Fruit fly (Drosophila melanogaster) whole organism, embryonic: Measurements from ENCODE around the gene CG14971.

Source experiments
- Abd-B ChIP-seq: fragments of 200-800 bp; sonication (Bioruptor generic); optimal IDR thresholded peaks from 2 replicates; lab custom pipeline; 2018; ENCODE audit warnings: missing biosample characterization, mild to moderate bottlenecking, missing genetic modification characterization, moderate library complexity
- Adf1 ChIP-seq: fragments of 200-800 bp; sonication (Bioruptor generic); IDR thresholded peaks from 2 replicates; pipeline ENCODE4 v1.3.6; 2022; ENCODE audit warnings: missing biosample characterization, missing genetic modification characterization
- B-H2 ChIP-seq: fragments of 200-800 bp; sonication (Bioruptor generic); optimal IDR thresholded peaks from 2 replicates; lab custom pipeline; 2018; ENCODE audit warnings: missing biosample characterization, mild to moderate bottlenecking, missing genetic modification characterization
- BEAF-32 ChIP-seq: fragments of 200-800 bp; sonication (Bioruptor generic); optimal IDR thresholded peaks from 3 replicates; lab custom pipeline; 2017; ENCODE audit warnings: missing biosample characterization, missing genetic modification characterization, mild to moderate bottlenecking, moderate library complexity, missing genetic modification reagents
- Bgb ChIP-seq: fragments of 200-800 bp; sonication (Bioruptor generic); IDR thresholded peaks from 2 replicates; pipeline ENCODE4 v1.3.6; 2022; ENCODE audit warnings: missing biosample characterization, missing genetic modification characterization; ENCODE audit not compliant: partially characterized antibody
- CG10431 ChIP-seq: fragments of 200-800 bp; sonication (Bioruptor generic); optimal IDR thresholded peaks from 3 replicates; lab custom pipeline; 2018; ENCODE audit warnings: missing biosample characterization, mild to moderate bottlenecking, missing genetic modification characterization
- CG11247 ChIP-seq: fragments of 200-800 bp; sonication (Bioruptor generic); IDR thresholded peaks from 2 replicates; pipeline ENCODE4 v1.3.6; 2022; ENCODE audit warnings: missing biosample characterization, missing genetic modification characterization
- CG11504 ChIP-seq: fragments of 200-800 bp; sonication (Bioruptor generic); optimal IDR thresholded peaks from 3 replicates; lab custom pipeline; 2019; ENCODE audit warnings: missing biosample characterization, mild to moderate bottlenecking, missing genetic modification characterization, moderate library complexity
- CG11560 ChIP-seq: fragments of 200-800 bp; sonication (Bioruptor generic); IDR thresholded peaks from 3 replicates; pipeline ENCODE4 v1.3.6; 2022; ENCODE audit warnings: missing biosample characterization, missing genetic modification characterization
- CG12659 ChIP-seq: fragments of 200-800 bp; sonication (Bioruptor generic); optimal IDR thresholded peaks from 3 replicates; lab custom pipeline; 2017; ENCODE audit warnings: mild to moderate bottlenecking, missing biosample characterization, missing genetic modification reagents, missing genetic modification characterization
- CG12942 ChIP-seq: fragments of 200-800 bp; sonication (Bioruptor generic); optimal IDR thresholded peaks from 3 replicates; lab custom pipeline; 2016; ENCODE audit warnings: missing biosample characterization, missing genetic modification characterization
- CG13775 ChIP-seq: fragments of 200-800 bp; sonication (Bioruptor generic); optimal IDR thresholded peaks from 3 replicates; lab custom pipeline; 2017; ENCODE audit warnings: missing biosample characterization, mild to moderate bottlenecking, missing genetic modification characterization
- CG14014 ChIP-seq: fragments of 200-800 bp; sonication (Bioruptor generic); IDR thresholded peaks from 2 replicates; pipeline ENCODE4 v1.3.6; 2022; ENCODE audit warnings: missing biosample characterization, missing genetic modification characterization
- CG15073 ChIP-seq: fragments of 200-800 bp; sonication (Bioruptor generic); optimal IDR thresholded peaks from 2 replicates; lab custom pipeline; 2016; ENCODE audit warnings: missing biosample characterization, missing genetic modification characterization
- CG15269 ChIP-seq: fragments of 200-800 bp; sonication (Bioruptor generic); optimal IDR thresholded peaks from 2 replicates; lab custom pipeline; 2018; ENCODE audit warnings: missing biosample characterization, mild to moderate bottlenecking, missing genetic modification characterization, moderate library complexity
- CG15514 ChIP-seq: fragments of 200-800 bp; sonication (Bioruptor generic); optimal IDR thresholded peaks from 3 replicates; lab custom pipeline; 2017; ENCODE audit warnings: missing biosample characterization, missing genetic modification characterization, mild to moderate bottlenecking, moderate library complexity, missing genetic modification reagents
- CG15601 ChIP-seq: fragments of 200-800 bp; sonication (Bioruptor generic); optimal IDR thresholded peaks from 3 replicates; lab custom pipeline; 2019; ENCODE audit warnings: missing biosample characterization, mild to moderate bottlenecking, missing genetic modification characterization, moderate library complexity
- CG16813 ChIP-seq: fragments of 200-800 bp; sonication (Bioruptor generic); IDR thresholded peaks from 3 replicates; pipeline ENCODE4 v1.3.6; 2022; ENCODE audit warnings: missing biosample characterization, missing genetic modification characterization; ENCODE audit not compliant: partially characterized antibody
- CG17186 ChIP-seq: fragments of 200-800 bp; sonication (Bioruptor generic); optimal IDR thresholded peaks from 3 replicates; lab custom pipeline; 2017; ENCODE audit warnings: missing biosample characterization, missing genetic modification reagents, missing genetic modification characterization
- CG17829 ChIP-seq: fragments of 200-800 bp; optimal IDR thresholded peaks from 2 replicates; lab custom pipeline; 2019; ENCODE audit warnings: missing biosample characterization, mild to moderate bottlenecking, missing genetic modification characterization, moderate library complexity
- CG1832 ChIP-seq: fragments of 200-800 bp; sonication (Bioruptor generic); optimal IDR thresholded peaks from 2 replicates; lab custom pipeline; 2017; ENCODE audit warnings: missing biosample characterization, mild to moderate bottlenecking, missing genetic modification characterization, inconsistent platforms
- CG2712 ChIP-seq: fragments of 200-800 bp; optimal IDR thresholded peaks from 3 replicates; lab custom pipeline; 2019; ENCODE audit warnings: missing biosample characterization, mild to moderate bottlenecking, missing genetic modification characterization, moderate library complexity
- CG3163 ChIP-seq: fragments of 200-800 bp; sonication (Bioruptor generic); optimal IDR thresholded peaks from 3 replicates; lab custom pipeline; 2016; ENCODE audit warnings: missing biosample characterization, missing genetic modification characterization
- CG9797 ChIP-seq: fragments of 200-800 bp; sonication (Bioruptor generic); optimal IDR thresholded peaks from 3 replicates; lab custom pipeline; 2018; ENCODE audit warnings: missing biosample characterization, mild to moderate bottlenecking, missing genetic modification characterization
- CG9932 ChIP-seq: fragments of 200-800 bp; sonication (Bioruptor generic); IDR thresholded peaks from 2 replicates; pipeline ENCODE4 v1.3.6; 2022; ENCODE audit warnings: missing biosample characterization, missing genetic modification characterization
- CTCF ChIP-seq: fragments of 200-800 bp; sonication (Bioruptor generic); optimal IDR thresholded peaks from 2 replicates; lab custom pipeline; 2017; ENCODE audit warnings: missing biosample characterization, mild to moderate bottlenecking, missing genetic modification characterization, moderate library complexity
- CoRest ChIP-seq: fragments of 200-800 bp; sonication (Bioruptor generic); optimal IDR thresholded peaks from 3 replicates; lab custom pipeline; 2018; ENCODE audit warnings: missing biosample characterization, mild to moderate bottlenecking, missing genetic modification characterization, moderate library complexity
- Hey ChIP-seq: fragments of 200-800 bp; sonication (Bioruptor generic); optimal IDR thresholded peaks from 3 replicates; lab custom pipeline; 2018; ENCODE audit warnings: missing biosample characterization, mild to moderate bottlenecking, missing genetic modification characterization
- MESR4 ChIP-seq: fragments of 200-800 bp; sonication (Bioruptor generic); optimal IDR thresholded peaks from 2 replicates; lab custom pipeline; 2018; ENCODE audit warnings: missing biosample characterization, mild to moderate bottlenecking, missing genetic modification characterization, moderate library complexity
- Mes4 ChIP-seq: fragments of 200-800 bp; sonication (Bioruptor generic); optimal IDR thresholded peaks from 2 replicates; lab custom pipeline; 2016; ENCODE audit warnings: missing biosample characterization, missing genetic modification characterization
- Myb ChIP-seq: fragments of 200-800 bp; sonication (Bioruptor generic); optimal IDR thresholded peaks from 2 replicates; lab custom pipeline; 2016; ENCODE audit warnings: missing biosample characterization, missing genetic modification characterization
- Pdp1 ChIP-seq, 2 experiments: fragments of 200-800 bp; sonication (Bioruptor generic); optimal IDR thresholded peaks; 3 replicates each; lab custom pipeline; 2016; ENCODE audit warnings: missing biosample characterization in 2 of 2, missing genetic modification characterization in 2 of 2, mild to moderate bottlenecking in 1 of 2, moderate library complexity in 1 of 2
- Scr ChIP-seq: fragments of 200-800 bp; sonication (Bioruptor generic); IDR thresholded peaks from 2 replicates; pipeline ENCODE4 v1.3.6; 2022; ENCODE audit warnings: missing biosample characterization, missing genetic modification characterization; ENCODE audit not compliant: partially characterized antibody
- Sry-δ ChIP-seq: fragments of 200-800 bp; sonication (Bioruptor generic); optimal IDR thresholded peaks from 2 replicates; lab custom pipeline; 2016; ENCODE audit warnings: missing biosample characterization, missing genetic modification characterization
- abd-A ChIP-seq: fragments of 200-800 bp; sonication (Bioruptor generic); optimal IDR thresholded peaks from 3 replicates; lab custom pipeline; 2019; ENCODE audit warnings: missing biosample characterization, mild to moderate bottlenecking, missing genetic modification characterization, moderate library complexity
- amos ChIP-seq: fragments of 200-800 bp; sonication (Bioruptor generic); IDR thresholded peaks from 2 replicates; pipeline ENCODE4 v1.3.6; 2022; ENCODE audit warnings: missing biosample characterization, missing genetic modification characterization; ENCODE audit not compliant: partially characterized antibody
- ato ChIP-seq: fragments of 200-800 bp; sonication (Bioruptor generic); IDR thresholded peaks from 2 replicates; pipeline ENCODE4 v1.3.6; 2022; ENCODE audit warnings: missing biosample characterization, missing genetic modification characterization; ENCODE audit not compliant: partially characterized antibody
- chinmo ChIP-seq: fragments of 200-800 bp; sonication (Bioruptor generic); IDR thresholded peaks from 4 replicates; pipeline ENCODE4 v1.3.6; 2022; ENCODE audit warnings: missing biosample characterization, missing genetic modification characterization; ENCODE audit not compliant: partially characterized antibody
- chm ChIP-seq: fragments of 200-800 bp; sonication (Bioruptor generic); IDR thresholded peaks from 2 replicates; pipeline ENCODE4 v1.3.6; 2022; ENCODE audit warnings: missing biosample characterization, missing genetic modification characterization
- da ChIP-seq: fragments of 200-800 bp; sonication (Bioruptor generic); optimal IDR thresholded peaks from 2 replicates; lab custom pipeline; 2016; ENCODE audit warnings: missing biosample characterization, missing genetic modification characterization
- gcm ChIP-seq: fragments of 200-800 bp; sonication (Bioruptor generic); optimal IDR thresholded peaks from 2 replicates; lab custom pipeline; 2019; ENCODE audit warnings: missing biosample characterization, mild to moderate bottlenecking, missing genetic modification characterization, moderate library complexity
- grau ChIP-seq: fragments of 200-800 bp; optimal IDR thresholded peaks from 3 replicates; lab custom pipeline; 2019; ENCODE audit warnings: missing biosample characterization, mild to moderate bottlenecking, missing genetic modification characterization, moderate library complexity
- oc ChIP-seq: fragments of 200-800 bp; sonication (Bioruptor generic); optimal IDR thresholded peaks from 2 replicates; lab custom pipeline; 2018; ENCODE audit warnings: missing biosample characterization, mild to moderate bottlenecking, missing genetic modification characterization, moderate library complexity
- psq ChIP-seq: fragments of 200-800 bp; sonication (Bioruptor generic); optimal IDR thresholded peaks from 2 replicates; lab custom pipeline; 2017; ENCODE audit warnings: missing biosample characterization, missing genetic modification characterization
- run ChIP-seq: fragments of 200-800 bp; sonication (Bioruptor generic); optimal IDR thresholded peaks from 3 replicates; lab custom pipeline; 2018; ENCODE audit warnings: missing biosample characterization, mild to moderate bottlenecking, missing genetic modification characterization
- sc ChIP-seq, 3 experiments: fragments of >200 bp in 2 of 3; fragments of 200-800 bp in 1 of 3; sonication (Bioruptor generic) in 1 of 3; optimal IDR thresholded peaks; 2 replicates in 2 of 3; 3 replicates in 1 of 3; lab custom pipeline; 2017; ENCODE audit warnings: mild to moderate bottlenecking in 1 of 3, missing biosample characterization in 1 of 3, missing genetic modification characterization in 1 of 3, missing genetic modification reagents in 1 of 3
- ttk ChIP-seq: fragments of 200-800 bp; sonication (Bioruptor generic); IDR thresholded peaks from 2 replicates; pipeline ENCODE4 v2.1.2; 2022; ENCODE audit warnings: missing biosample characterization, missing genetic modification characterization
- zfh2 ChIP-seq: fragments of 200-800 bp; sonication (Bioruptor generic); optimal IDR thresholded peaks from 2 replicates; lab custom pipeline; 2016; ENCODE audit warnings: missing biosample characterization, missing genetic modification characterization

CG14971 gene

DNA sequence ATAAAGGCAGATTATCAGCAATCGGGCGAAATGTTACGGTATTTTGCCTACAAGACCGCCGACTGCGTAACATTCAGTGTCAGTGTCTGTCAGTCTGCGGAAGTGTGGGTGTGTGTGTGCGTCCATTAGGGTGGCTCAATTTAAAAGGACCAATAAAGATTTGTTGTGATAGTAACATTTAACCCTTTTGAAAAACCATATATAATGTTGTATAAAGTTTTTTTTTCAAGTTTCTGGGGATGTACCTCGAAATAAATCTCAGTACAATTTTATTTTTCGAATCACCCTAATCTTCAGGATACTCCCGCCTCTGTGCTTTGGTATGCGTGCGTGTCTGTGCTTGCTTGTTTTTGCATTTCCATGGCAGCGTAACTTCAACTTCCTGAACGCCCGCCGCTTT lies 1.7 kb upstream of the CG14971 start (continued):
- TF ChIP-seq CG11247 (GFP tag; lab: Robert Waterston, UW) (peak; percentile 74), CoRest (peak; percentile 68)

DNA sequence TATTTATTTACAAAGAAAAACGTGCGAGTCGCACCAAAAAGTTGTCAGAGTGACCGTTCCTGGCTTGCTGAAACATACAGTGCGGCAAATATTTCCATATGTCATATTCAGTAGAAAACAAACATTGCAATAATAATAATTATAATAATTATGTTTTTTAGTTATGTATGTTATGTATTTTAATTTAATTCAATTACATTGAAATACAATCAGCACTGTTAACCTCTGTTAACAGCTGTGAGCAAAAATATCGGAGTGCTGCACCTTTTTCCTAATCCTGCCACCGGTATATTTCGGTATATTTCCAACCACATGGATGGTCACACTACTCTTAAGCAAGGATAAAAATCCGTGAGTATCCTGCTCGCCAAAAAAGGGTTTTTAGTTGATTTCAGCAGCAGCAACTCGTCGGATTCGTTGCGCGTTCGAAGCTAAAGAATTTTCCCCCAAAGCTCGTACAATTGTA lies 987 bp upstream of the CG14971 start, which contains the start of the genes CG32267 and CG42324:
Gene CG32267 (minus strand): TSS at position 51 of the 466 bp plus-strand sequence.
Gene CG42324 (plus strand): TSS at position 385 of the 466 bp plus-strand sequence.
- TF ChIP-seq Mes4 (GFP tag; lab: Kevin White, UChicago) (no peak), psq (no peak), abd-A (tag; lab: Kevin White, UChicago) (no peak), CG9797 (GFP tag; lab: Kevin White, UChicago) (peak; percentile 79), Scr (GFP tag; lab: Robert Waterston, UW) (0 out of 2 replicates have a peak, but pooled peaks have one; percentile 28), CG12659 (peak; percentile 25), Pdp1 (GFP tag; optimal IDR thresholded peaks at IDR 0.05; lab: Kevin White, UChicago) (no peak), Adf1 (no peak), Bgb (GFP tag; lab: Robert Waterston, UW) (0 out of 2 replicates have a peak, but pooled peaks have one; percentile 6), CG15269 (tag; lab: Kevin White, UChicago) (no peak), CG11560 (no peak), CG16813 (GFP tag; lab: Robert Waterston, UW) (0 out of 3 replicates have a peak, but pooled peaks have one; percentile 21), CG17829 (tag; lab: Kevin White, UChicago) (peak; percentile 12), sc (optimal IDR thresholded peaks at IDR 0.05; lab: Kevin White, UChicago) (no peak), sc (GFP tag; optimal IDR thresholded peaks at IDR 0.05; lab: Kevin White, UChicago) (no peak), chm (GFP tag; lab: Robert Waterston, UW) (no peak), CG10431 (GFP tag; lab: Kevin White, UChicago) (no peak), BEAF-32 (peak; percentile 25), gcm (GFP tag; lab: Kevin White, UChicago) (no peak), zfh2 (GFP tag; lab: Kevin White, UChicago) (no peak), CG15073 (GFP tag; lab: Kevin White, UChicago) (no peak), Myb (GFP tag; lab: Kevin White, UChicago) (no peak), CG15514 (peak; percentile 33), da (no peak), CG11504 (tag; lab: Kevin White, UChicago) (peak; percentile 1), CG13775 (GFP tag; lab: Kevin White, UChicago) (no peak), run (tag; lab: Kevin White, UChicago) (no peak), CG14014 (GFP tag; lab: Robert Waterston, UW) (no peak), Hey (tag; lab: Kevin White, UChicago) (no peak), CG2712 (tag; lab: Kevin White, UChicago) (peak; percentile 7), ato (GFP tag; lab: Robert Waterston, UW) (no peak), ttk (GFP tag; lab: Robert Waterston, UW) (no peak), CTCF (peak; percentile 25), CG3163 (no peak), CG12942 (GFP tag; lab: Kevin White, UChicago) (no peak), MESR4 (GFP tag; lab: Kevin White, UChicago) (peak; percentile 10), Sry-δ (no peak), CG17186 (GFP tag; lab: Kevin White, UChicago) (peak; percentile 24), B-H2 (GFP tag; lab: Kevin White, UChicago) (no peak), Abd-B (no peak), oc (tag; lab: Kevin White, UChicago) (no peak), grau (tag; lab: Kevin White, UChicago) (no peak), chinmo (GFP tag; lab: Robert Waterston, UW) (0 out of 4 replicates have a peak, but pooled peaks have one; percentile 21), CG9932 (GFP tag; lab: Robert Waterston, UW) (no peak), amos (GFP tag; lab: Robert Waterston, UW) (no peak), CG1832 (no peak), CG15601 (tag; lab: Kevin White, UChicago) (no peak)
